Worm (Caenorhabditis elegans) whole organism, L1 larva: ENCODE data around the gene ZK632.11.

Source experiments
- C16A3.4 ChIP-seq: fragments of 150-350 bp; optimal IDR thresholded peaks from 2 replicates; lab custom pipeline; 2014; ENCODE audit warnings: missing biosample characterization, missing genetic modification characterization
- aha-1 ChIP-seq: fragments of 150-350 bp; optimal IDR thresholded peaks from 2 replicates; lab custom pipeline; 2014; ENCODE audit warnings: missing biosample characterization, missing genetic modification characterization
- alr-1 ChIP-seq: fragments of 200-800 bp; sonication (Bioruptor generic); optimal IDR thresholded peaks from 2 replicates; lab custom pipeline; 2018; ENCODE audit warnings: borderline replicate concordance, mild to moderate bottlenecking, missing genetic modification characterization, missing compliant biosample characterization
- aly-2 ChIP-seq: fragments of 150-350 bp; optimal IDR thresholded peaks from 2 replicates; lab custom pipeline; 2014; ENCODE audit warnings: missing biosample characterization, missing genetic modification characterization
- blmp-1 ChIP-seq: fragments of 150-350 bp; optimal IDR thresholded peaks from 2 replicates; lab custom pipeline; 2014; ENCODE audit warnings: missing biosample characterization, missing genetic modification characterization
- ceh-82 ChIP-seq, 3 experiments: fragments of 150-350 bp in 1 of 3; sonication (generic microtip) in 2 of 3; optimal IDR thresholded peaks; 2 replicates each; lab custom pipeline; 2014 to 2017; ENCODE audit warnings: missing biosample characterization in 3 of 3, missing genetic modification characterization in 3 of 3
- ces-1 ChIP-seq: fragments of 150-350 bp; optimal IDR thresholded peaks from 2 replicates; lab custom pipeline; 2014; ENCODE audit warnings: missing biosample characterization, missing genetic modification reagents, missing genetic modification characterization
- efl-1 ChIP-seq, 4 experiments: fragments of 150-350 bp; optimal IDR thresholded peaks in 3 of 4; peaks in 1 of 4; 1 replicate in 1 of 4; 2 replicates in 3 of 4; lab custom pipeline; 2014; ENCODE audit warnings: missing biosample characterization in 2 of 4, missing genetic modification characterization in 2 of 4, missing genetic modification reagents in 2 of 4
- efl-3 ChIP-seq: fragments of 200-800 bp; sonication (Bioruptor generic); optimal IDR thresholded peaks from 2 replicates; lab custom pipeline; 2018; ENCODE audit warnings: mild to moderate bottlenecking, missing genetic modification characterization, missing compliant biosample characterization
- egl-13 ChIP-seq: sonication (generic microtip); optimal IDR thresholded peaks from 2 replicates; lab custom pipeline; 2016; ENCODE audit warnings: missing genotype, missing genetic modification reagents, missing genetic modification characterization, missing compliant biosample characterization
- egl-27 ChIP-seq, 2 experiments: fragments of 150-350 bp in 1 of 2; sonication (generic microtip); optimal IDR thresholded peaks; 3 replicates each; lab custom pipeline; 2017 to 2018; ENCODE audit warnings: missing biosample characterization in 2 of 2, missing genetic modification characterization in 2 of 2, missing genetic modification reagents in 2 of 2
- elt-2 ChIP-seq: sonication (generic microtip); optimal IDR thresholded peaks from 2 replicates; lab custom pipeline; 2016; ENCODE audit warnings: missing genetic modification characterization, mild to moderate bottlenecking, inconsistent platforms, missing compliant biosample characterization, missing genetic modification reagents
- ets-5 ChIP-seq: fragments of 200-800 bp; sonication (Bioruptor generic); IDR thresholded peaks from 2 replicates; pipeline ENCODE4 v1.3.6; 2022; ENCODE audit warnings: missing genetic modification characterization, missing compliant biosample characterization
- fkh-10 ChIP-seq: sonication (generic microtip); optimal IDR thresholded peaks from 2 replicates; lab custom pipeline; 2017; ENCODE audit warnings: missing biosample characterization, missing genetic modification reagents, missing genetic modification characterization
- fkh-4 ChIP-seq: sonication (generic microtip); optimal IDR thresholded peaks from 2 replicates; lab custom pipeline; 2016; ENCODE audit warnings: missing compliant biosample characterization, missing genetic modification characterization, borderline replicate concordance
- fkh-8 ChIP-seq: sonication (generic microtip); optimal IDR thresholded peaks from 2 replicates; lab custom pipeline; 2016; ENCODE audit warnings: mild to moderate bottlenecking, missing genetic modification characterization, missing compliant biosample characterization
- fos-1 ChIP-seq: fragments of 150-350 bp; optimal IDR thresholded peaks from 2 replicates; lab custom pipeline; 2014; ENCODE audit warnings: missing biosample characterization, missing genetic modification characterization
- grh-1 ChIP-seq: fragments of 200-800 bp; sonication (Bioruptor generic); IDR thresholded peaks from 2 replicates; pipeline ENCODE4 v1.3.6; 2022; ENCODE audit warnings: missing genetic modification reagents, missing genetic modification characterization, missing compliant biosample characterization
- hlh-17 ChIP-seq: fragments of 200-800 bp; sonication (Bioruptor generic); optimal IDR thresholded peaks from 2 replicates; lab custom pipeline; 2018; ENCODE audit warnings: missing genetic modification characterization, mild to moderate bottlenecking, missing compliant biosample characterization, moderate library complexity, borderline replicate concordance
- hpl-2 ChIP-seq: fragments of 150-350 bp; optimal IDR thresholded peaks from 2 replicates; lab custom pipeline; 2014; ENCODE audit warnings: missing biosample characterization, missing genetic modification reagents, missing genetic modification characterization
- irx-1 ChIP-seq: sonication (generic microtip); optimal IDR thresholded peaks from 2 replicates; lab custom pipeline; 2016; ENCODE audit warnings: missing genetic modification characterization, missing compliant biosample characterization
- lin-14 ChIP-seq: fragments of 200-800 bp; sonication (Bioruptor generic); optimal IDR thresholded peaks from 2 replicates; lab custom pipeline; 2018; ENCODE audit warnings: mild to moderate bottlenecking, missing genetic modification characterization, moderate library complexity, missing compliant biosample characterization
- lin-15B ChIP-seq: fragments of 150-350 bp; sonication (generic microtip); optimal IDR thresholded peaks from 3 replicates; lab custom pipeline; 2014; ENCODE audit warnings: missing biosample characterization, missing genetic modification characterization
- lin-35 ChIP-seq, 2 experiments: fragments of 150-350 bp; optimal IDR thresholded peaks; 2 replicates each; lab custom pipeline; 2014; ENCODE audit warnings: missing biosample characterization in 2 of 2, missing genetic modification characterization in 2 of 2, missing genetic modification reagents in 2 of 2
- lin-39 ChIP-seq: fragments of 150-350 bp; optimal IDR thresholded peaks from 2 replicates; lab custom pipeline; 2014; ENCODE audit warnings: missing biosample characterization, missing genetic modification reagents, missing genetic modification characterization
- lir-3 ChIP-seq: sonication (generic microtip); optimal IDR thresholded peaks from 2 replicates; lab custom pipeline; 2016; ENCODE audit warnings: mild to moderate bottlenecking, missing genetic modification characterization, moderate library complexity, missing compliant biosample characterization; ENCODE audit not compliant: poor library complexity
- lsy-2 ChIP-seq, 2 experiments: fragments of 150-350 bp; optimal IDR thresholded peaks; 2 replicates each; lab custom pipeline; 2014; ENCODE audit warnings: missing biosample characterization in 2 of 2, missing genetic modification characterization in 2 of 2
- mdl-1 ChIP-seq, 2 experiments: fragments of 150-350 bp; optimal IDR thresholded peaks; 2 replicates each; lab custom pipeline; 2014 to 2017; ENCODE audit warnings: missing biosample characterization in 2 of 2, missing genetic modification characterization in 2 of 2, inconsistent platforms in 1 of 2
- mep-1 ChIP-seq: fragments of 150-350 bp; optimal IDR thresholded peaks from 2 replicates; lab custom pipeline; 2014; ENCODE audit warnings: missing biosample characterization, missing genetic modification characterization
- nhr-20 ChIP-seq: sonication (generic microtip); optimal IDR thresholded peaks from 2 replicates; lab custom pipeline; 2016; ENCODE audit warnings: mild to moderate bottlenecking, missing genetic modification characterization, missing compliant biosample characterization
- nhr-77 ChIP-seq: fragments of 150-350 bp; optimal IDR thresholded peaks from 2 replicates; lab custom pipeline; 2014; ENCODE audit warnings: missing biosample characterization, missing genetic modification characterization
- nhr-84 ChIP-seq: sonication (generic microtip); optimal IDR thresholded peaks from 2 replicates; lab custom pipeline; 2017; ENCODE audit warnings: missing biosample characterization, missing genetic modification characterization
- pag-3 ChIP-seq: sonication (generic microtip); optimal IDR thresholded peaks from 2 replicates; lab custom pipeline; 2017; ENCODE audit warnings: missing genetic modification characterization, mild to moderate bottlenecking, missing compliant biosample characterization, antibody characterized with exemption, borderline replicate concordance; ENCODE audit not compliant: insufficient read depth
- pax-3 ChIP-seq: fragments of 200-800 bp; sonication (Bioruptor generic); optimal IDR thresholded peaks from 2 replicates; lab custom pipeline; 2018; ENCODE audit warnings: mild to moderate bottlenecking, missing genetic modification characterization, moderate library complexity, missing compliant biosample characterization
- pqm-1 ChIP-seq: sonication (generic microtip); optimal IDR thresholded peaks from 3 replicates; lab custom pipeline; 2017; ENCODE audit warnings: missing biosample characterization, missing genetic modification characterization
- skn-1 ChIP-seq: fragments of 150-350 bp; optimal IDR thresholded peaks from 2 replicates; lab custom pipeline; 2014; ENCODE audit warnings: missing biosample characterization, missing genetic modification characterization
- snpc-4 ChIP-seq: fragments of 150-350 bp; optimal IDR thresholded peaks from 2 replicates; lab custom pipeline; 2014; ENCODE audit warnings: missing biosample characterization, missing genetic modification characterization
- sptf-1 ChIP-seq: fragments of 150-350 bp; optimal IDR thresholded peaks from 2 replicates; lab custom pipeline; 2014; ENCODE audit warnings: missing biosample characterization, missing genetic modification characterization
- sup-37 ChIP-seq: fragments of 200-800 bp; sonication (Bioruptor generic); optimal IDR thresholded peaks from 2 replicates; lab custom pipeline; 2018; ENCODE audit warnings: mild to moderate bottlenecking, missing genetic modification characterization, missing compliant biosample characterization
- tbx-2 ChIP-seq: sonication (generic microtip); optimal IDR thresholded peaks from 2 replicates; lab custom pipeline; 2016; ENCODE audit warnings: missing genetic modification characterization, missing compliant biosample characterization
- tlp-1 ChIP-seq: fragments of 150-350 bp; optimal IDR thresholded peaks from 2 replicates; lab custom pipeline; 2014; ENCODE audit warnings: missing biosample characterization, missing genetic modification characterization
- unc-62 ChIP-seq: fragments of 150-350 bp; optimal IDR thresholded peaks from 2 replicates; lab custom pipeline; 2014; ENCODE audit warnings: missing biosample characterization, missing genetic modification reagents, missing genetic modification characterization
- unc-86 ChIP-seq: sonication (generic microtip); optimal IDR thresholded peaks from 2 replicates; lab custom pipeline; 2016; ENCODE audit warnings: missing genetic modification characterization, missing compliant biosample characterization
- unc-98 ChIP-seq: fragments of 200-800 bp; sonication (Bioruptor generic); IDR thresholded peaks from 2 replicates; pipeline ENCODE4 v1.3.6; 2022; ENCODE audit warnings: missing genetic modification characterization, missing compliant biosample characterization
- xbp-1 ChIP-seq: sonication (generic microtip); optimal IDR thresholded peaks from 2 replicates; lab custom pipeline; 2016; ENCODE audit warnings: missing genetic modification characterization, missing compliant biosample characterization
- zag-1 ChIP-seq: fragments of 150-350 bp; optimal IDR thresholded peaks from 2 replicates; lab custom pipeline; 2014; ENCODE audit warnings: missing biosample characterization, missing genetic modification characterization
- zip-4 ChIP-seq: fragments of 200-800 bp; sonication (Bioruptor generic); optimal IDR thresholded peaks from 2 replicates; lab custom pipeline; 2018; ENCODE audit warnings: mild to moderate bottlenecking, missing genetic modification characterization, moderate library complexity, missing compliant biosample characterization
- ztf-4 ChIP-seq: fragments of 150-350 bp; optimal IDR thresholded peaks from 2 replicates; lab custom pipeline; 2014; ENCODE audit warnings: missing biosample characterization, missing genetic modification characterization

The ZK632.11 gene

DNA sequence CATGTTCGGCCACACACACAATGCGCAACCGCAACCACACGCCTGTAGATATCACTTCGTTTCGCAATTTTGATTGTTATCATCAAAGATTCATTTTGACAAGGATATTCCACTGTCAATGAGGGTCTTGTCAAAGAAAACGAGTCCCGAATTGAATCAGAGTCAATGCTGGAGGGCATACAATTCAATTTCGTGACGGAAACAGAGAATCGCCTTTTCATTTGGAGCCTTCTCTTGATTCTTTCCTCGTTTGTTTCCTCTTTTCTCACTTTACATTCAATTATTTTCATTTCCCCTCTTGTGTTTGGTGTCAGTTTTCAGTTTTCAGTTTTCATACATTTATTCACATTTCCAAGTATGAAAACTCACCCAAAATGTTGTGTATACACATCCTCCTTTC, 39.6 kb downstream of the ZK632.11 start (continued):
- TF ChIP-seq sup-37 = no peak
- no peak for TF ChIP-seq unc-98 (GFP tag; lab: Robert Waterston, UW)
- no peak for TF ChIP-seq aly-2 (tag; lab: Kevin White, UChicago)
- TF ChIP-seq zag-1 (tag; lab: Kevin White, UChicago) = no peak
- TF ChIP-seq fos-1 (tag; lab: Kevin White, UChicago) = no peak
- no peak for TF ChIP-seq egl-13 (tag; lab: Kevin White, UChicago)
- TF ChIP-seq fkh-4 (tag; lab: Kevin White, UChicago) = no peak
- no peak for TF ChIP-seq pqm-1 (tag; lab: Kevin White, UChicago)
- TF ChIP-seq lin-14 (GFP tag; lab: Kevin White, UChicago) = peak; percentile 33
- no peak for TF ChIP-seq tlp-1 (tag; lab: Kevin White, UChicago)
- TF ChIP-seq elt-2 = no peak
- TF ChIP-seq zip-4 (GFP tag; lab: Kevin White, UChicago) = no peak
- no peak for TF ChIP-seq sptf-1 (tag; lab: Kevin White, UChicago)

DNA sequence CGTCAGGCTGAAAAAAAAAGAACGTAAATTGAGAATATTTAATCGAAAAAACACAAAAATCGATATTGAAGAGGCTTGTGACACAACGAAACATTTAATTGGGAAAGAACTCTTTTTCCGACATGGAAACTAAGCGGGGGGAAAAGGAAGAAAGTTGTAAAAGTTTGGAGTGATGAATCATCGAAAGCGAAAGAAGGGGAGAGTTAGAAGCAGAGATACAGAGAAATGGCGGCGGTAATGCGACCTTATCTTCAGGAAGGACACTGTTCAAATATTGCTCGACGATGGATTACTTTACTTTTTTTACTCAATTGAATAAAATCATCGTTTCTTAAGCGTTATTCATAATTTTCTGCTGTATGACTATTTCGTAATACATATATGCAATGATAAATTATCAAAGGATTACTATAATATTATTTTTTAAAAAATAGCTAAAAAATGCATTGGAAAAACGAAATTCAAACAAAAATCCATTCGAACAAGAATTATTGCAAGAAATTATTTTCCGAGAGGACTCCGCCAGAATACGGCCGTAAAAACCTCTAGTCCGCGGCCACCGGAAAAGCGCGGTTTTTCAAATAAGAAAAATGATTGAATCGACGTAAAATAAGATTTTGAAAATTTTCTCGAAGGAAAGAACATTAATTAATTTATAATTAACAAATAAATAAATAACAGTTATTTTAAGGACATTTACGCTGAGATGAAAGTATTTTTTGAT, 40.2 kb downstream of the ZK632.11 start, which contains the start of gene dhhc-4:
Gene dhhc-4 (minus strand): TSS at position 13 of the 724 bp plus-strand sequence.
- TF ChIP-seq egl-27 (tag; optimal IDR thresholded peaks at IDR 0.05; lab: Kevin White, UChicago) (no peak), pqm-1 (tag; lab: Kevin White, UChicago) (no peak), snpc-4 (tag; lab: Kevin White, UChicago) (peak; percentile 28), pax-3 (tag; lab: Kevin White, UChicago) (peak; percentile 95), lin-39 (peak; percentile 86), ces-1 (no peak), ceh-82 (tag; optimal IDR thresholded peaks at IDR 0.05; lab: Kevin White, UChicago) (peak; percentile 52 to 58 (median 55)), pag-3 (tag; lab: Kevin White, UChicago) (no peak), efl-3 (GFP tag; lab: Kevin White, UChicago) (peak; percentile 80), ets-5 (GFP tag; lab: Robert Waterston, UW) (no peak), blmp-1 (tag; lab: Kevin White, UChicago) (peak; percentile 89), unc-62 (GFP tag; lab: Kevin White, UChicago) (no peak), tlp-1 (tag; lab: Kevin White, UChicago) (no peak), ztf-4 (tag; lab: Kevin White, UChicago) (no peak), sup-37 (peak; percentile 82), grh-1 (GFP tag; lab: Robert Waterston, UW) (peak; percentile 83), hlh-17 (GFP tag; lab: Kevin White, UChicago) (peak; percentile 78), lin-15B (tag; lab: Kevin White, UChicago) (peak; percentile 37), C16A3.4 (tag; lab: Kevin White, UChicago) (peak; percentile 12), lsy-2 (tag; optimal IDR thresholded peaks at IDR 0.05; lab: Kevin White, UChicago) (peak; percentile 74 to 87), aha-1 (tag; lab: Kevin White, UChicago) (no peak), alr-1 (tag; lab: Kevin White, UChicago) (no peak), skn-1 (tag; lab: Kevin White, UChicago) (peak; percentile 30), lin-35 (GFP tag; optimal IDR thresholded peaks at IDR 0.05; lab: Kevin White, UChicago) (peak; percentile 92 to 93), nhr-77 (tag; lab: Kevin White, UChicago) (no peak), fkh-8 (tag; lab: Kevin White, UChicago) (peak; percentile 85), nhr-84 (tag; lab: Kevin White, UChicago) (no peak), unc-98 (GFP tag; lab: Robert Waterston, UW) (peak; percentile 88), efl-1 (optimal IDR thresholded peaks at IDR 0.05; lab: Kevin White, UChicago) (peak; percentile 88 to 94), efl-1 (GFP tag; optimal IDR thresholded peaks at IDR 0.05 in 1 of 2; lab: Kevin White, UChicago) (peak; percentile 93 to 99), aly-2 (tag; lab: Kevin White, UChicago) (peak; percentile 13), irx-1 (tag; lab: Kevin White, UChicago) (peak; percentile 95), sptf-1 (tag; lab: Kevin White, UChicago) (no peak), lir-3 (peak; percentile 96), mdl-1 (tag; optimal IDR thresholded peaks at IDR 0.05; lab: Kevin White, UChicago) (no peak), hpl-2 (no peak), mep-1 (tag; lab: Kevin White, UChicago) (peak; percentile 52), fkh-10 (no peak), xbp-1 (tag; lab: Kevin White, UChicago) (peak; percentile 90), tbx-2 (tag; lab: Kevin White, UChicago) (peak; percentile 94), unc-86 (peak; percentile 83), nhr-20 (peak; percentile 85), zip-4 (GFP tag; lab: Kevin White, UChicago) (peak; percentile 84)
